Fruit fly (Drosophila melanogaster): Measurements from ENCODE around the gene CG31388.

Gene CG31388

dm6 chr3R:11221437-11222230 is 16.0 kb upstream of the CG31388 start, which contains the start of the genes CG6693 and RpL3:
CG6693 (minus strand) TSS chr3R:11221639.
RpL3 (plus strand) TSS chr3R:11221894.
- TF ChIP-seq noc (tag; optimal IDR thresholded peaks at IDR 0.05) = peak; percentile 55

- no peak for TF ChIP-seq noc (tag; optimal IDR thresholded peaks at IDR 0.05)
Observed at dm6 chr3R:11222587-11222986, 15.0 kb upstream of the CG31388 start.

- TF ChIP-seq noc (tag; optimal IDR thresholded peaks at IDR 0.05) = no peak
Observed at dm6 chr3R:11224478-11224877, 13.1 kb upstream of the CG31388 start.

dm6 chr3R:11225220-11225619 is 12.4 kb upstream of the CG31388 start, which contains the start of gene scpr-C:
scpr-C (plus strand) TSS chr3R:11225520.
- no peak for TF ChIP-seq noc (tag; optimal IDR thresholded peaks at IDR 0.05)

dm6 chr3R:11226496-11226895 is 11.1 kb upstream of the CG31388 start, which contains the start of gene CG17726:
CG17726 (plus strand) TSS chr3R:11226762.
- TF ChIP-seq noc (tag; optimal IDR thresholded peaks at IDR 0.05) = peak; percentile 95

dm6 chr3R:11230392-11230791 is 7.2 kb upstream of the CG31388 start, which contains the start of gene GCC88:
GCC88 (minus strand) TSS chr3R:11230600.
- no peak for TF ChIP-seq noc (tag; optimal IDR thresholded peaks at IDR 0.05)

dm6 chr3R:11231037-11231436 is 6.6 kb upstream of the CG31388 start:
- TF ChIP-seq noc (tag; optimal IDR thresholded peaks at IDR 0.05) = no peak

dm6 chr3R:11231705-11232261 is 5.8 kb upstream of the CG31388 start, which contains the start of the genes CG17187 and Dph3:
CG17187 (minus strand) TSS chr3R:11231879.
Dph3 (plus strand) TSS chr3R:11231912.
- TF ChIP-seq noc (tag; optimal IDR thresholded peaks at IDR 0.05) = no peak

- TF ChIP-seq noc (tag; optimal IDR thresholded peaks at IDR 0.05) = no peak
Observed at dm6 chr3R:11234918-11235371, 2.7 kb upstream of the CG31388 start, which contains the start of the genes Arfip and CG17721. Arfip (minus strand) TSS chr3R:11235013. CG17721 (plus strand) TSS chr3R:11235140.

dm6 chr3R:11236041-11236440 is 1.6 kb upstream of the CG31388 start, which contains the start of gene CG31441:
CG31441 (plus strand) TSS chr3R:11236286.
- TF ChIP-seq noc (tag; optimal IDR thresholded peaks at IDR 0.05) = no peak

dm6 chr3R:11240891-11241290 is 3.3 kb downstream of the CG31388 start, which contains the start of the genes scpr-B and scpr-A:
scpr-B (minus strand) TSS chr3R:11240991.
scpr-A (plus strand) TSS chr3R:11241183.
- no peak for TF ChIP-seq noc (tag; optimal IDR thresholded peaks at IDR 0.05)

- TF ChIP-seq noc (tag; optimal IDR thresholded peaks at IDR 0.05) = peak; percentile 48
Observed at dm6 chr3R:11243057-11243740, 5.6 kb downstream of the CG31388 start.

- TF ChIP-seq noc (tag; optimal IDR thresholded peaks at IDR 0.05) = no peak
Observed at dm6 chr3R:11243951-11244660, 6.5 kb downstream of the CG31388 start, which contains the start of the genes CG17734 and CG5214. CG17734 (minus strand) TSS chr3R:11243999. CG5214 (plus strand) TSS chr3R:11244302.

dm6 chr3R:11245803-11246202 is 8.2 kb downstream of the CG31388 start:
- no peak for TF ChIP-seq noc (tag; optimal IDR thresholded peaks at IDR 0.05)

dm6 chr3R:11246865-11247264 is 9.2 kb downstream of the CG31388 start:
- TF ChIP-seq noc (tag; optimal IDR thresholded peaks at IDR 0.05) = no peak
